Worm (Caenorhabditis elegans) whole organism, late embryonic: ENCODE data around the gene jac-1.

Experiments used
- C08G9.2 ChIP-seq: sonication (generic microtip); optimal IDR thresholded peaks from 2 replicates; lab custom pipeline; 2016; ENCODE audit warnings: mild to moderate bottlenecking, missing genetic modification characterization, moderate library complexity, missing compliant biosample characterization
- F13H6.1 ChIP-seq: sonication (generic microtip); optimal IDR thresholded peaks from 2 replicates; lab custom pipeline; 2016; ENCODE audit warnings: missing genetic modification characterization, missing compliant biosample characterization
- T23F11.4 ChIP-seq: fragments of 200-800 bp; sonication (Bioruptor generic); optimal IDR thresholded peaks from 2 replicates; lab custom pipeline; 2018; ENCODE audit warnings: mild to moderate bottlenecking, missing genetic modification characterization, missing compliant biosample characterization
- ama-1 ChIP-seq: fragments of 150-350 bp; optimal IDR thresholded peaks from 2 replicates; lab custom pipeline; 2014
- ceh-19 ChIP-seq: fragments of 200-800 bp; sonication (Bioruptor generic); optimal IDR thresholded peaks from 2 replicates; lab custom pipeline; 2018; ENCODE audit warnings: mild to moderate bottlenecking, missing genetic modification characterization, missing compliant biosample characterization
- ceh-34 ChIP-seq: sonication (generic microtip); optimal IDR thresholded peaks from 2 replicates; lab custom pipeline; 2016; ENCODE audit warnings: mild to moderate bottlenecking, missing genetic modification characterization, missing compliant biosample characterization
- ceh-9 ChIP-seq: sonication (generic microtip); optimal IDR thresholded peaks from 2 replicates; lab custom pipeline; 2016; ENCODE audit warnings: mild to moderate bottlenecking, missing genetic modification characterization, inconsistent platforms, missing compliant biosample characterization
- dve-1 ChIP-seq: sonication (generic microtip); optimal IDR thresholded peaks from 2 replicates; lab custom pipeline; 2017; ENCODE audit warnings: antibody characterized with exemption, mild to moderate bottlenecking, missing genetic modification characterization, missing compliant biosample characterization
- ets-4 ChIP-seq: sonication (generic microtip); optimal IDR thresholded peaks from 2 replicates; lab custom pipeline; 2016; ENCODE audit warnings: missing genetic modification characterization, missing compliant biosample characterization
- pha-4 ChIP-seq: fragments of 150-350 bp; optimal IDR thresholded peaks from 2 replicates; lab custom pipeline; 2018; ENCODE audit warnings: missing biosample characterization, missing genetic modification reagents, missing genetic modification characterization
- sdc-2 ChIP-seq: sonication (generic microtip); optimal IDR thresholded peaks from 2 replicates; lab custom pipeline; 2016; ENCODE audit warnings: missing genotype, missing genetic modification characterization, missing compliant biosample characterization
- ttx-3 ChIP-seq: sonication (generic microtip); optimal IDR thresholded peaks from 2 replicates; lab custom pipeline; 2016; ENCODE audit warnings: missing genetic modification reagents, missing genetic modification characterization, missing compliant biosample characterization

ce11 chrIV:16026747-16027146 lies at the start of gene jac-1:
- no peak for TF ChIP-seq C08G9.2 (tag; lab: Kevin White, UChicago)
- TF ChIP-seq dve-1 (tag; lab: Kevin White, UChicago) = no peak
- no peak for TF ChIP-seq ama-1
- TF ChIP-seq sdc-2 = no peak
- no peak for TF ChIP-seq pha-4
- TF ChIP-seq T23F11.4 = no peak
- no peak for TF ChIP-seq ceh-34 (tag; lab: Kevin White, UChicago)
- TF ChIP-seq ceh-19 = no peak
- no peak for TF ChIP-seq ttx-3 (tag; lab: Kevin White, UChicago)
- TF ChIP-seq ceh-9 (tag; lab: Kevin White, UChicago) = no peak
- TF ChIP-seq F13H6.1 (tag; lab: Kevin White, UChicago) = no peak
- no peak for TF ChIP-seq ets-4
